Worm (Caenorhabditis elegans): ENCODE measurements around the gene irld-62.

- TF ChIP-seq F13C5.2 (tag; optimal IDR thresholded peaks at IDR 0.05) (no peak), hmg-4 (GFP tag; optimal IDR thresholded peaks at IDR 0.05) (no peak), pes-1 (GFP tag; IDR thresholded peaks at IDR 0.05) (no peak), ama-1 (optimal IDR thresholded peaks at IDR 0.05) (no peak), flt-1 (GFP tag; IDR thresholded peaks at IDR 0.05) (no peak), ets-7 (tag; optimal IDR thresholded peaks at IDR 0.05) (no peak), tbx-37 (GFP tag; conservative IDR thresholded peaks at IDR 0.05) (no peak), hnd-1 (tag; optimal IDR thresholded peaks at IDR 0.05) (no peak), ceh-36 (tag; optimal IDR thresholded peaks at IDR 0.05) (no peak), ceh-13 (GFP tag; optimal IDR thresholded peaks at IDR 0.05) (no peak), scrt-1 (GFP tag; IDR thresholded peaks at IDR 0.05) (no peak), aly-1 (tag; optimal IDR thresholded peaks at IDR 0.05) (no peak), hmbx-1 (tag; optimal IDR thresholded peaks at IDR 0.05) (no peak), sea-1 (GFP tag; conservative IDR thresholded peaks at IDR 0.05) (no peak)
These were observed at the start of gene irld-62 for ce11 chrV:15310780-15311179.
